Worm (Caenorhabditis elegans): ENCODE data around the gene asps-1.

- no peak for TF ChIP-seq dmd-4 (tag; optimal IDR thresholded peaks at IDR 0.05; ENCODE audit: borderline replicate concordance)
- TF ChIP-seq ceh-45 (GFP tag; IDR thresholded peaks at IDR 0.05), result no peak
- TF ChIP-seq mec-3 (tag; optimal IDR thresholded peaks at IDR 0.05; ENCODE audit: borderline replicate concordance), result no peak
- no peak for TF ChIP-seq elt-2 (tag; optimal IDR thresholded peaks at IDR 0.05)
- TF ChIP-seq dve-1 (tag; optimal IDR thresholded peaks at IDR 0.05), result no peak
- no peak for TF ChIP-seq pqm-1 (tag; optimal IDR thresholded peaks at IDR 0.05)
- no peak for TF ChIP-seq elt-4 (tag; optimal IDR thresholded peaks at IDR 0.05)
- TF ChIP-seq Y22D7AL.16 (tag; optimal IDR thresholded peaks at IDR 0.05), result no peak
- TF ChIP-seq zip-5 (tag; optimal IDR thresholded peaks at IDR 0.05), result no peak
- no peak for TF ChIP-seq unc-55 (GFP tag; optimal IDR thresholded peaks at IDR 0.05)
- no peak for TF ChIP-seq hlh-30 (tag; optimal IDR thresholded peaks at IDR 0.05; ENCODE audit: insufficient read depth)
- no peak for TF ChIP-seq ama-1 (optimal IDR thresholded peaks at IDR 0.05)
- TF ChIP-seq sdc-2 (tag; optimal IDR thresholded peaks at IDR 0.05), result no peak
These were observed 3.2 kb downstream of the asps-1 start, which contains the start of gene gcy-6 for ce11 chrV:10313953-10314352.
